Worm (Caenorhabditis elegans): ENCODE results near the gene ten-1.
A peak's percentile ranks its signal among the peaks of the same experiment; 100 is the strongest.

Gene ten-1

DNA sequence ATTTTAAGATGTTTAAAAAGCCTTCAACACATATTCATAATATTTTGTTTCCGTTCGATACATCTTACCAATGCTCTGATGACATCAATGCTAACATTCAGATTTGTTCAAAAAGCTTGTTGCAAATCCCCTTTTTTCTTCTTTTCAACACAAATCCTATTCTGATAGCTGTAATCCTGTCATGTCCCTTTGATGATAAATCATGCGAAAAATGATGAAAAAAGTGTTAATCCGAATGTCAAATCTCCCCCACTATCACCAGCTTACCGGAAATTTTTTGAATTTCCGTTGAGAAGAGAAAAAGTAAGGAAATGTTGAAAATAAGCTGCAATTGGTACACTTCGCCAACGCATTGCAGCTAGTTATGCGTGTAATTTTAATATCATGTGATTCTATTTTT is 61.0 kb downstream of the ten-1 start:
- TF ChIP-seq nhr-19 (GFP tag; conservative IDR thresholded peaks at IDR 0.05) (no peak), fkh-8 (tag; optimal IDR thresholded peaks at IDR 0.05) (peak; percentile 63), ztf-4 (tag; optimal IDR thresholded peaks at IDR 0.05) (no peak), efl-1 (optimal IDR thresholded peaks at IDR 0.05) (no peak), efl-1 (GFP tag; optimal IDR thresholded peaks at IDR 0.05 in 1 of 2) (peak in 1 of 2 experiments; percentile 63), unc-98 (GFP tag; IDR thresholded peaks at IDR 0.05) (no peak), nhr-85 (tag) (peak; percentile 8), dsc-1 (tag; optimal IDR thresholded peaks at IDR 0.05) (peak; percentile 56)

DNA sequence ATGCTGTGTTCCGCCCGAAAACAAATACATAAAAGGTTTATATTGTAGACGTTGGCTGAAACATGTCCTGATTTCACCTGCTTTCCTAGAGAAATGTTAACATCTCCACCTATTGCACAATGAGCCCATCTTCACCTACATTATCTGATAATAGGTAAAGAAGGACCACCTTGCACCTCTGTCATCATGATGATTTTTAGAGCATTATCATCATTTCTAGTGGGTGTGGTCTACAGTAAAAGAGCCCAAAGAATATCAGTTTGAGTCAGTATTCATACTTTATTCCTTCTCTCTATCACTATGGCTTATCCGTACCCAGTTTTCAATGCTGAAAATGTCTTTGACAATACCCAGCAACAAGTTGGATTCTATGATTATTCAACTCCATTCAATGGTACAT is 63.5 kb downstream of the ten-1 start, which contains the start of gene med-2:
TSS of gene med-2 (plus strand) at position 301 of the 400 bp plus-strand sequence.
- no peak for TF ChIP-seq nhr-76 (tag; optimal IDR thresholded peaks at IDR 0.05)
- no peak for TF ChIP-seq nhr-47 (tag; optimal IDR thresholded peaks at IDR 0.05)
- no peak for TF ChIP-seq sup-37 (GFP tag; optimal IDR thresholded peaks at IDR 0.05)
- TF ChIP-seq ztf-4 (tag; optimal IDR thresholded peaks at IDR 0.05), result no peak
- no peak for TF ChIP-seq swsn-7 (tag; optimal IDR thresholded peaks at IDR 0.05)
- TF ChIP-seq elt-2 (tag; optimal IDR thresholded peaks at IDR 0.05), result no peak

DNA sequence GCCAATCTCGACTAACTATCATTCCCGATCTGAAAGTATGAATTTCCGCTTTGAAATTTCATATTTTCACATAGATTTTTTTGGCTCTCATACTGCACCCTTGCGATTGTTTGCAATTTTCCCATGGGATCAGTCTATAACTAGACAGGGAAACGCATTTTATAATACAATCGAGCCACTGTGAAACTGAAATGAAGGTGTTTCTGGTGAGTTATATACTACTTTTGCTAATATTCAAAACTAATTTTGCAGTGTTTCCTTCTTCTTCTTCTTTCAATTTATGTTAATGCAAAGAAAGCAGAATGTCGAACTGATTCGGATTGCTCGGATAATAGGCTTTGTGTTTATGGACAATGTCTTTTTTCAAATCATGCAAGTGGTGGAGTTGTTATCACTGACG is 65.2 kb downstream of the ten-1 start:
- no peak for TF ChIP-seq sup-37 (GFP tag; optimal IDR thresholded peaks at IDR 0.05)
- TF ChIP-seq sptf-1 (tag; optimal IDR thresholded peaks at IDR 0.05), result no peak
- TF ChIP-seq fkh-8 (tag; optimal IDR thresholded peaks at IDR 0.05), result no peak
- no peak for TF ChIP-seq grh-1 (GFP tag; IDR thresholded peaks at IDR 0.05)
- TF ChIP-seq alr-1 (tag; optimal IDR thresholded peaks at IDR 0.05; ENCODE audit: borderline replicate concordance), result no peak
- TF ChIP-seq mab-9 (GFP tag; IDR thresholded peaks at IDR 0.05), result no peak
- no peak for TF ChIP-seq jun-1 (tag; optimal IDR thresholded peaks at IDR 0.05)
- no peak for TF ChIP-seq unc-98 (GFP tag; IDR thresholded peaks at IDR 0.05)

DNA sequence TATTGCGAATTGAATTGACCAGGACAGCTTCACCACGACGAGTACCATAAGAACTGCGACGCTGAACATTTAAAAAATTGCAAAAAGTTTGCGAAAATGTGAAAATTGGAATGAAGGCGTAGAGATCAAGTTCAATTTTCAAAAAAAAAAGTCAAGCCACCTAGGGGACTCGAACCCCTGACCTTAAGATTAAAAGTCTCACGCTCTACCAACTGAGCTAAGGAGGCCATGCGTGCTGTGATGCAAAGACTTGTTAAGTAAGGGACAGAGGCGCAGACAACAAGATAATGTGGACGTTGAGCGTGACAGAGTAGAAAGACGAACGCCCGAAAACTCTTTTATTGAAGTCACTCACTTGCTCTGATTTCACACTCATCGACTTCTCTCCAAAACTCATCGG is 66.8 kb downstream of the ten-1 start:
- TF ChIP-seq fos-1 (tag; optimal IDR thresholded peaks at IDR 0.05), result peak; percentile 55
- TF ChIP-seq xbp-1 (tag; optimal IDR thresholded peaks at IDR 0.05), result peak; percentile 56
- TF ChIP-seq sup-37 (GFP tag; optimal IDR thresholded peaks at IDR 0.05), result no peak
- peak; percentile 5 for TF ChIP-seq lin-15B (tag; optimal IDR thresholded peaks at IDR 0.05)
- TF ChIP-seq lin-39 (tag; optimal IDR thresholded peaks at IDR 0.05), result no peak
- no peak for TF ChIP-seq ces-1 (GFP tag; optimal IDR thresholded peaks at IDR 0.05)
- peak; percentile 59 for TF ChIP-seq F16B12.6 (tag; optimal IDR thresholded peaks at IDR 0.05)
- peak; percentile 69 for TF ChIP-seq rnt-1 (tag; optimal IDR thresholded peaks at IDR 0.05)
- TF ChIP-seq lin-13 (GFP tag; optimal IDR thresholded peaks at IDR 0.05), result peak; percentile 60
- TF ChIP-seq C16A3.4 (tag; optimal IDR thresholded peaks at IDR 0.05), result peak; percentile 70
- TF ChIP-seq elt-3 (tag; optimal IDR thresholded peaks at IDR 0.05), result peak in 1 of 6 experiments; percentile 31
- peak; percentile 75 for TF ChIP-seq nhr-47 (tag; optimal IDR thresholded peaks at IDR 0.05)
- peak; percentile 29 for TF ChIP-seq unc-86 (tag; optimal IDR thresholded peaks at IDR 0.05)
- TF ChIP-seq mep-1 (tag; optimal IDR thresholded peaks at IDR 0.05), result peak; percentile 74
- no peak for TF ChIP-seq Y116A8C.19 (tag; optimal IDR thresholded peaks at IDR 0.05; ENCODE audit: borderline replicate concordance)
- TF ChIP-seq nhr-19 (GFP tag; conservative IDR thresholded peaks at IDR 0.05), result peak; percentile 70
- TF ChIP-seq fkh-8 (tag; optimal IDR thresholded peaks at IDR 0.05), result peak; percentile 44
- TF ChIP-seq snu-23 (GFP tag; optimal IDR thresholded peaks at IDR 0.05), result peak; percentile 81
- no peak for TF ChIP-seq egl-13 (tag; optimal IDR thresholded peaks at IDR 0.05)
- TF ChIP-seq nhr-85 (tag), result peak; percentile 48
- peak; percentile 20; the same call in 1 of the 2 replicates for TF ChIP-seq grh-1 (GFP tag; IDR thresholded peaks at IDR 0.05)
- TF ChIP-seq unc-130 (tag; optimal IDR thresholded peaks at IDR 0.05), result peak; percentile 73
- peak; percentile 63 for TF ChIP-seq dsc-1 (tag; optimal IDR thresholded peaks at IDR 0.05)
- peak; percentile 36 for TF ChIP-seq nhr-77 (tag; optimal IDR thresholded peaks at IDR 0.05)
- peak; percentile 62 for TF ChIP-seq nhr-20 (tag; optimal IDR thresholded peaks at IDR 0.05)
- TF ChIP-seq nhr-71 (tag; optimal IDR thresholded peaks at IDR 0.05), result peak; percentile 72
- TF ChIP-seq aha-1 (tag; optimal IDR thresholded peaks at IDR 0.05), result no peak
- peak; percentile 53 to 65 (median 59) for TF ChIP-seq ceh-82 (tag; optimal IDR thresholded peaks at IDR 0.05)
- TF ChIP-seq tbx-2 (tag; optimal IDR thresholded peaks at IDR 0.05), result peak; percentile 40
- TF ChIP-seq efl-1 (optimal IDR thresholded peaks at IDR 0.05), result peak; percentile 50 to 71
- TF ChIP-seq efl-1 (GFP tag; optimal IDR thresholded peaks at IDR 0.05 in 1 of 2), result peak; percentile 60 to 96
- peak; percentile 48 for TF ChIP-seq ceh-8 (GFP tag; optimal IDR thresholded peaks at IDR 0.05)
- TF ChIP-seq lin-35 (GFP tag; optimal IDR thresholded peaks at IDR 0.05), result peak; percentile 58 to 80
- TF ChIP-seq lin-14 (GFP tag; optimal IDR thresholded peaks at IDR 0.05), result peak; percentile 58
- peak; percentile 6 for TF ChIP-seq nhr-237 (tag; optimal IDR thresholded peaks at IDR 0.05)
- TF ChIP-seq blmp-1 (tag; optimal IDR thresholded peaks at IDR 0.05), result no peak
- no peak for TF ChIP-seq ceh-90 (tag; optimal IDR thresholded peaks at IDR 0.05)

All from whole organism, L1 larva.